Worm (Caenorhabditis elegans) whole organism, midembryonic: ENCODE results near the gene cct-3.

ENCODE experiments used
- flt-1 ChIP-seq: fragments of 200-800 bp; sonication (Bioruptor generic); IDR thresholded peaks from 2 replicates; pipeline ENCODE4 v1.3.6; 2022; ENCODE audit warnings: missing genetic modification characterization, missing compliant biosample characterization
- tab-1 ChIP-seq: fragments of 200-800 bp; sonication (Bioruptor generic); IDR thresholded peaks from 2 replicates; pipeline ENCODE4 v1.3.6; 2022; ENCODE audit warnings: missing genetic modification characterization, missing compliant biosample characterization
- ztf-23 ChIP-seq: fragments of 200-800 bp; sonication (Bioruptor generic); IDR thresholded peaks from 2 replicates; pipeline ENCODE4 v1.3.6; 2022; ENCODE audit warnings: missing genetic modification reagents, missing genetic modification characterization, missing compliant biosample characterization

DNA sequence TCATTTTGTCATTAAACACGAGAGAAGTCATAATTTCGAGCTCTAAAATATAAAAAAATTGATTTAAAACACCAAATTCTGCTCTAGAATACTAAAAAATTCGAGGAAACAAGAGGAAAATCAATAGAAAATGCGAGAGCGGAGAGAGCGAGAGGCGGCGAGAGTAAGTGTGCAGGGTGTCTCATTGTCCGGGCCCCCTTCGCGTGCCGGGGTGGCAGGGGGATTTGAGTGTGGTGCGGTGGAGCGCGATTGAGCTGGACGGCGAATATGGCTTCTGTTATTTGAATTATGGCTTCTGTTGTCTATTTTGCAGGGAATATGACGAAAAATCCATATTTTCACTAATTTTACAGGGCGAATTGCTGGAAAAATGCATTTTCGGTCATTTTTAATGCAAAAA lies 13.5 kb upstream of the cct-3 start, which contains the start of gene Y59C2A.3:
- TF ChIP-seq flt-1 (GFP tag; lab: Robert Waterston, UW) (no peak), tab-1 (GFP tag; lab: Robert Waterston, UW) (no peak), ztf-23 (GFP tag; lab: Robert Waterston, UW) (peak; percentile 70; the same call in 1 of the 2 replicates)
